Fruit fly (Drosophila melanogaster): ENCODE results near the gene Nnk.

The Nnk gene

DNA sequence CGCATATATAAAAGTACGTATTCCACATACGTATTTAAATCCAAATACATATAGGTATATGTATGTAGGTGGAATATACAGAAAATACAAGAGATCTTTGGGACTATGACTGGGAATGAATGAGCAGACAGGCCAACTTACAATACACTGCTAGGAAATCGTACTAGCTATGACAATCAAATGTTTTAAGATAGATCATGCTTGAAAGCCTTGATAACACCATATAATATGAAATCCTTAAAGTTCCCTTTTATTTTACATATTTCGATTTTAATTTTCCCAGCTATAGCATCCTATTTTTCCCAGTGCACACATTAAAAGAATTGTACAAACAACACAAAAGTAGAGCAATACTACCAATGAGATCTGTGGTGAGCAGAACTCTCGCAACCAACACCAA, 23.7 kb downstream of the Nnk start (continued):
- peak; percentile 43 for TF ChIP-seq CG18476 (GFP tag; optimal IDR thresholded peaks at IDR 0.05)
- peak in 1 of 2 experiments; percentile 82 for TF ChIP-seq Eip74EF (GFP tag; optimal IDR thresholded peaks at IDR 0.05)
- peak; percentile 59 for TF ChIP-seq crc (GFP tag; optimal IDR thresholded peaks at IDR 0.05)
- TF ChIP-seq odd (GFP tag; optimal IDR thresholded peaks at IDR 0.05) = peak; percentile 35
- TF ChIP-seq CG7963 (GFP tag; IDR thresholded peaks at IDR 0.05; ENCODE audit: partially characterized antibody) = no peak
- TF ChIP-seq CG1024 (GFP tag; IDR thresholded peaks at IDR 0.05) = peak; percentile 66
- peak; percentile 75 for TF ChIP-seq CG12391 (tag; optimal IDR thresholded peaks at IDR 0.05)
- no peak for TF ChIP-seq Kr (GFP tag; optimal IDR thresholded peaks at IDR 0.05)
- TF ChIP-seq CG6791 (GFP tag; IDR thresholded peaks at IDR 0.05; ENCODE audit: partially characterized antibody) = no peak
- TF ChIP-seq pita (GFP tag; optimal IDR thresholded peaks at IDR 0.05) = no peak
- peak; percentile 19 to 84 for TF ChIP-seq Hr51 (GFP tag; optimal IDR thresholded peaks at IDR 0.05)
- TF ChIP-seq Dip2 (GFP tag; IDR thresholded peaks at IDR 0.05) = no peak
- TF ChIP-seq fd64A (GFP tag; optimal IDR thresholded peaks at IDR 0.05) = peak; percentile 6
- TF ChIP-seq Sox102F (GFP tag; optimal IDR thresholded peaks at IDR 0.05) = peak; percentile 83
- peak; percentile 89 for TF ChIP-seq unpg (GFP tag; optimal IDR thresholded peaks at IDR 0.05)
- TF ChIP-seq sd (tag; optimal IDR thresholded peaks at IDR 0.05) = peak; percentile 52
- peak; percentile 89 for TF ChIP-seq lmd (GFP tag; IDR thresholded peaks at IDR 0.05)
- TF ChIP-seq CG12299 (tag; optimal IDR thresholded peaks at IDR 0.05) = peak; percentile 81
- peak; percentile 85 for TF ChIP-seq CG7372 (GFP tag; IDR thresholded peaks at IDR 0.05)
- peak; percentile 94 for TF ChIP-seq vvl (GFP tag; IDR thresholded peaks at IDR 0.05)
- peak; percentile 87 for TF ChIP-seq Fer2 (tag; optimal IDR thresholded peaks at IDR 0.05)
- TF ChIP-seq ftz-f1 (GFP tag; optimal IDR thresholded peaks at IDR 0.05) = no peak
- peak; percentile 98 for TF ChIP-seq Med (GFP tag)
- peak; percentile 88 for TF ChIP-seq ranshi (GFP tag; IDR thresholded peaks at IDR 0.05)
- peak; percentile 8 for TF ChIP-seq CG18011 (GFP tag; optimal IDR thresholded peaks at IDR 0.05)
- peak; percentile 54; the same call in 1 of the 2 replicates for TF ChIP-seq CkIIα-i1 (GFP tag; IDR thresholded peaks at IDR 0.05)
- TF ChIP-seq CG8281 (tag; optimal IDR thresholded peaks at IDR 0.05) = peak; percentile 67
- TF ChIP-seq CG16813 (GFP tag; IDR thresholded peaks at IDR 0.05; ENCODE audit: partially characterized antibody) = no peak
- TF ChIP-seq rib (GFP tag; IDR thresholded peaks at IDR 0.05) = peak; percentile 77
- no peak for TF ChIP-seq Trl (optimal IDR thresholded peaks at IDR 0.05)
- TF ChIP-seq Trl (GFP tag; optimal IDR thresholded peaks at IDR 0.05) = peak; percentile 84
- TF ChIP-seq Drgx (GFP tag; IDR thresholded peaks at IDR 0.05) = peak; percentile 86
- TF ChIP-seq kay (GFP tag; optimal IDR thresholded peaks at IDR 0.05) = peak; percentile 72
- TF ChIP-seq Hsf (GFP tag; optimal IDR thresholded peaks at IDR 0.05) = peak; percentile 63
- TF ChIP-seq CG14710 (tag; optimal IDR thresholded peaks at IDR 0.05) = peak; percentile 56
- TF ChIP-seq chn (GFP tag; optimal IDR thresholded peaks at IDR 0.05) = peak; percentile 60
- TF ChIP-seq psq (GFP tag; optimal IDR thresholded peaks at IDR 0.05) = peak; percentile 2
- peak; percentile 38 for TF ChIP-seq Deaf1 (tag; optimal IDR thresholded peaks at IDR 0.05)
- TF ChIP-seq Six4 (GFP tag; optimal IDR thresholded peaks at IDR 0.05) = peak; percentile 46
- peak; percentile 78 for TF ChIP-seq CG7357 (GFP tag; IDR thresholded peaks at IDR 0.05)
- no peak for TF ChIP-seq Hey (tag; optimal IDR thresholded peaks at IDR 0.05)
- peak; percentile 83 for TF ChIP-seq ken (GFP tag; IDR thresholded peaks at IDR 0.05)
- TF ChIP-seq nau (GFP tag; optimal IDR thresholded peaks at IDR 0.05) = peak; percentile 54
- peak; percentile 77 for TF ChIP-seq CG7556 (GFP tag; optimal IDR thresholded peaks at IDR 0.05)
- peak; percentile 88 for TF ChIP-seq sob (GFP tag; IDR thresholded peaks at IDR 0.05)
- TF ChIP-seq Scr (GFP tag; IDR thresholded peaks at IDR 0.05; ENCODE audit: partially characterized antibody) = no peak
- TF ChIP-seq Doc3 (GFP tag; IDR thresholded peaks at IDR 0.05; ENCODE audit: partially characterized antibody) = no peak
- no peak for TF ChIP-seq CG8765 (GFP tag; IDR thresholded peaks at IDR 0.05)
- 0 out of 3 replicates have a peak, but pooled peaks have one; percentile 10 for TF ChIP-seq z (GFP tag; IDR thresholded peaks at IDR 0.05)
- TF ChIP-seq fd96Cb (tag; optimal IDR thresholded peaks at IDR 0.05) = peak; percentile 68
- peak; percentile 49; the same call in 1 of the 3 replicates for TF ChIP-seq sr (GFP tag; IDR thresholded peaks at IDR 0.05)
